Worm (Caenorhabditis elegans): ENCODE measurements around the gene ggtb-1.

The ggtb-1 gene

ce11 chrIII:7166664-7167567, 33.4 kb downstream of the ggtb-1 start:
- peak; percentile 29 for TF ChIP-seq nhr-6 (tag; optimal IDR thresholded peaks at IDR 0.05)
- peak; percentile 64 for TF ChIP-seq rbr-2 (tag; optimal IDR thresholded peaks at IDR 0.05)
- TF ChIP-seq nhr-48 (tag; optimal IDR thresholded peaks at IDR 0.05) = no peak
- TF ChIP-seq nhr-25 (tag; optimal IDR thresholded peaks at IDR 0.05; ENCODE audit: borderline replicate concordance, insufficient read depth) = no peak
- TF ChIP-seq nhr-111 (GFP tag; optimal IDR thresholded peaks at IDR 0.05) = no peak
- no peak for TF ChIP-seq ztf-11 (tag; optimal IDR thresholded peaks at IDR 0.05)
- TF ChIP-seq T26A8.4 (GFP tag; IDR thresholded peaks at IDR 0.05) = no peak
- no peak for TF ChIP-seq lin-13 (GFP tag; optimal IDR thresholded peaks at IDR 0.05)
- peak; percentile 2 for TF ChIP-seq jun-1 (tag; optimal IDR thresholded peaks at IDR 0.05)
- no peak for TF ChIP-seq zfp-2 (tag; optimal IDR thresholded peaks at IDR 0.05)
- TF ChIP-seq hlh-30 (tag; optimal IDR thresholded peaks at IDR 0.05; ENCODE audit: insufficient read depth) = peak; percentile 40
- TF ChIP-seq mdl-1 (tag; optimal IDR thresholded peaks at IDR 0.05) = peak in 1 of 2 experiments; percentile 41
- no peak for TF ChIP-seq tag-97 (GFP tag; IDR thresholded peaks at IDR 0.05)
- peak in 1 of 2 experiments; percentile 57 for TF ChIP-seq lsy-2 (tag; optimal IDR thresholded peaks at IDR 0.05)
- peak; percentile 69 for TF ChIP-seq nhr-28 (tag; optimal IDR thresholded peaks at IDR 0.05)
- no peak for TF ChIP-seq snpc-1.2 (GFP tag; IDR thresholded peaks at IDR 0.05)
- no peak for TF ChIP-seq lim-7 (GFP tag; IDR thresholded peaks at IDR 0.05)
- no peak for TF ChIP-seq snpc-4 (tag; optimal IDR thresholded peaks at IDR 0.05)
- TF ChIP-seq dve-1 (tag; optimal IDR thresholded peaks at IDR 0.05; ENCODE audit: insufficient read depth) = peak; percentile 12
- TF ChIP-seq nhr-11 (tag; optimal IDR thresholded peaks at IDR 0.05) = no peak
- peak; percentile 76 for TF ChIP-seq mep-1 (tag; optimal IDR thresholded peaks at IDR 0.05)
- no peak for TF ChIP-seq lin-29 (GFP tag; IDR thresholded peaks at IDR 0.05)
- TF ChIP-seq F26F4.8 (GFP tag; conservative IDR thresholded peaks at IDR 0.05) = no peak
- peak; percentile 45 for TF ChIP-seq dmd-6 (GFP tag; IDR thresholded peaks at IDR 0.05)
- no peak for TF ChIP-seq ceh-20 (GFP tag; IDR thresholded peaks at IDR 0.05)
- no peak for TF ChIP-seq Y48G9A.11 (GFP tag; IDR thresholded peaks at IDR 0.05)
- TF ChIP-seq R02D3.7 (tag; optimal IDR thresholded peaks at IDR 0.05) = no peak
- TF ChIP-seq zip-2 (tag; optimal IDR thresholded peaks at IDR 0.05) = no peak
- TF ChIP-seq fkh-10 (GFP tag; optimal IDR thresholded peaks at IDR 0.05) = peak; percentile 21
- TF ChIP-seq nhr-237 (tag; optimal IDR thresholded peaks at IDR 0.05) = no peak
- peak; percentile 89 for TF ChIP-seq php-3 (GFP tag; IDR thresholded peaks at IDR 0.05)
- peak; percentile 58 for TF ChIP-seq hlh-11 (tag; optimal IDR thresholded peaks at IDR 0.05)
- no peak for TF ChIP-seq zag-1 (tag; optimal IDR thresholded peaks at IDR 0.05)
- 0 out of 2 replicates have a peak, but pooled peaks have one; percentile 23 for TF ChIP-seq madf-9 (GFP tag; conservative IDR thresholded peaks at IDR 0.05)
- 0 out of 2 replicates have a peak, but pooled peaks have one; percentile 37 for TF ChIP-seq lin-1 (GFP tag; IDR thresholded peaks at IDR 0.05)
- no peak for TF ChIP-seq mxl-3 (GFP tag; optimal IDR thresholded peaks at IDR 0.05)
- TF ChIP-seq dmd-9 (GFP tag; IDR thresholded peaks at IDR 0.05) = no peak
- peak; percentile 5 for TF ChIP-seq ztf-7 (tag; optimal IDR thresholded peaks at IDR 0.05)
- TF ChIP-seq lin-38 (GFP tag; IDR thresholded peaks at IDR 0.05) = no peak
- TF ChIP-seq attf-4 (tag; optimal IDR thresholded peaks at IDR 0.05) = no peak
- no peak for TF ChIP-seq nhr-76 (tag; optimal IDR thresholded peaks at IDR 0.05)
- TF ChIP-seq dmd-8 (GFP tag; IDR thresholded peaks at IDR 0.05) = no peak
- no peak for TF ChIP-seq unc-39 (tag; optimal IDR thresholded peaks at IDR 0.05)
- peak in 1 of 2 experiments; percentile 20 for TF ChIP-seq hif-1 (tag; optimal IDR thresholded peaks at IDR 0.05)
- no peak for TF ChIP-seq daf-8 (GFP tag; IDR thresholded peaks at IDR 0.05)
- TF ChIP-seq daf-16 (GFP tag; optimal IDR thresholded peaks at IDR 0.05) = no peak
- TF ChIP-seq daf-16 (tag; optimal IDR thresholded peaks at IDR 0.05) = peak; percentile 74
- TF ChIP-seq F37D6.2 (tag; optimal IDR thresholded peaks at IDR 0.05) = peak; percentile 9
- TF ChIP-seq egl-43 (GFP tag; IDR thresholded peaks at IDR 0.05) = peak; percentile 61; the same call in 1 of the 2 replicates
- TF ChIP-seq T20F7.1 (GFP tag; optimal IDR thresholded peaks at IDR 0.05) = peak; percentile 19

Data from whole organism, L4 larva.